Worm (Caenorhabditis elegans) whole organism, late embryonic: ENCODE measurements around the gene M88.3.

ENCODE experiments used
- C38D4.7 ChIP-seq: fragments of 200-800 bp; sonication (Bioruptor generic); optimal IDR thresholded peaks from 2 replicates; lab custom pipeline; 2018; ENCODE audit warnings: mild to moderate bottlenecking, missing genetic modification characterization, moderate library complexity, missing compliant biosample characterization
- F13H6.1 ChIP-seq: sonication (generic microtip); optimal IDR thresholded peaks from 2 replicates; lab custom pipeline; 2016; ENCODE audit warnings: missing genetic modification characterization, missing compliant biosample characterization
- Y22D7AL.16 ChIP-seq: sonication (generic microtip); optimal IDR thresholded peaks from 2 replicates; lab custom pipeline; 2016; ENCODE audit warnings: missing genetic modification characterization, missing compliant biosample characterization
- ceh-24 ChIP-seq: sonication (generic microtip); optimal IDR thresholded peaks from 2 replicates; lab custom pipeline; 2016; ENCODE audit warnings: mild to moderate bottlenecking, missing genetic modification characterization, missing compliant biosample characterization
- ceh-48 ChIP-seq: sonication (generic microtip); optimal IDR thresholded peaks from 2 replicates; lab custom pipeline; 2016; ENCODE audit warnings: missing genetic modification characterization, inconsistent platforms, missing compliant biosample characterization
- ceh-6 ChIP-seq: fragments of 200-800 bp; sonication (Bioruptor generic); optimal IDR thresholded peaks from 2 replicates; lab custom pipeline; 2018; ENCODE audit warnings: mild to moderate bottlenecking, missing genetic modification characterization, missing compliant biosample characterization
- dve-1 ChIP-seq: sonication (generic microtip); optimal IDR thresholded peaks from 2 replicates; lab custom pipeline; 2017; ENCODE audit warnings: antibody characterized with exemption, mild to moderate bottlenecking, missing genetic modification characterization, missing compliant biosample characterization
- unc-55 ChIP-seq: sonication (generic microtip); optimal IDR thresholded peaks from 2 replicates; lab custom pipeline; 2017; ENCODE audit warnings: missing biosample characterization, missing genetic modification reagents, missing genetic modification characterization
- zip-5 ChIP-seq: sonication (generic microtip); optimal IDR thresholded peaks from 2 replicates; lab custom pipeline; 2016; ENCODE audit warnings: missing genetic modification characterization, missing compliant biosample characterization

DNA sequence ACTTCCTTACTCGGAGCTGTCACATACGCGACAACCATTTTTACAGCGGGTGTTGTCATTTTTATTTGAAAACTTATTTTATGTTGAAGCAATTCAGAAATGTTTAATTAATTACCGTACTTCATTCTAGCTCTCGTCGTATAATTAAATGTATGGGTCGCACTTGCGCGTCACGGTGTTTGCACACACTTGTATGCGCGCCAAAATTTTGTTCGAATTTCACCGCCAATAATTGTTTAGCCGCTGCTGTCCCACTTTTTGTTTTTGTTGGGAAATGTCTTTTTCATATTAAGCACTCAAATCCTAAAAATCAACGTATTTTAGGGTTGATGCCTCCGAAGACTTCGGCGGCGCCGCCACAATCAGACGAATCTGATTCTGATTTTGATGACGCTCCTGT lies 42.3 kb upstream of the M88.3 start, which contains the start of the genes F35G12.7 and smc-4:
- TF ChIP-seq ceh-6 (GFP tag; lab: Kevin White, UChicago) = no peak
- TF ChIP-seq ceh-48 (tag; lab: Kevin White, UChicago) = no peak
- TF ChIP-seq zip-5 (tag; lab: Kevin White, UChicago) = no peak
- TF ChIP-seq unc-55 (GFP tag; lab: Kevin White, UChicago) = no peak
- TF ChIP-seq F13H6.1 (tag; lab: Kevin White, UChicago) = no peak
- no peak for TF ChIP-seq Y22D7AL.16 (tag; lab: Kevin White, UChicago)
- no peak for TF ChIP-seq dve-1 (tag; lab: Kevin White, UChicago)
- no peak for TF ChIP-seq ceh-24 (tag; lab: Kevin White, UChicago)
- TF ChIP-seq C38D4.7 (GFP tag; lab: Kevin White, UChicago) = no peak
